Fruit fly (Drosophila melanogaster) whole organism, embryonic: Measurements from ENCODE around the gene CG13601.

Experiments used
- Abd-B ChIP-seq: fragments of 200-800 bp; sonication (Bioruptor generic); optimal IDR thresholded peaks from 2 replicates; lab custom pipeline; 2018; ENCODE audit warnings: missing biosample characterization, mild to moderate bottlenecking, missing genetic modification characterization, moderate library complexity
- Antp ChIP-seq: fragments of 200-800 bp; sonication (Bioruptor generic); optimal IDR thresholded peaks from 3 replicates; lab custom pipeline; 2016; ENCODE audit warnings: missing biosample characterization, missing genetic modification characterization
- Asciz ChIP-seq: fragments of 200-800 bp; sonication (Bioruptor generic); optimal IDR thresholded peaks from 2 replicates; lab custom pipeline; 2017; ENCODE audit warnings: missing biosample characterization, mild to moderate bottlenecking, missing genetic modification characterization, missing genetic modification reagents
- Awh ChIP-seq: fragments of 200-800 bp; sonication (Bioruptor generic); IDR thresholded peaks from 2 replicates; pipeline ENCODE4, ENCODE4 v1.3.6; 2022; ENCODE audit warnings: missing biosample characterization, missing genetic modification characterization
- Bgb ChIP-seq: fragments of 200-800 bp; sonication (Bioruptor generic); IDR thresholded peaks from 2 replicates; pipeline ENCODE4 v1.3.6; 2022; ENCODE audit warnings: missing biosample characterization, missing genetic modification characterization; ENCODE audit not compliant: partially characterized antibody
- Blimp-1 ChIP-seq: fragments of 200-800 bp; sonication (Bioruptor generic); optimal IDR thresholded peaks from 3 replicates; lab custom pipeline; 2018; ENCODE audit warnings: missing biosample characterization, missing genetic modification characterization, mild to moderate bottlenecking, moderate library complexity, missing genetic modification reagents
- CG10147 ChIP-seq: fragments of 200-800 bp; sonication (Bioruptor generic); optimal IDR thresholded peaks from 2 replicates; lab custom pipeline; 2019; ENCODE audit warnings: missing biosample characterization, mild to moderate bottlenecking, missing genetic modification characterization, moderate library complexity
- CG10431 ChIP-seq: fragments of 200-800 bp; sonication (Bioruptor generic); optimal IDR thresholded peaks from 3 replicates; lab custom pipeline; 2018; ENCODE audit warnings: missing biosample characterization, mild to moderate bottlenecking, missing genetic modification characterization
- CG11247 ChIP-seq: fragments of 200-800 bp; sonication (Bioruptor generic); IDR thresholded peaks from 2 replicates; pipeline ENCODE4 v1.3.6; 2022; ENCODE audit warnings: missing biosample characterization, missing genetic modification characterization
- CG11504 ChIP-seq: fragments of 200-800 bp; sonication (Bioruptor generic); optimal IDR thresholded peaks from 3 replicates; lab custom pipeline; 2019; ENCODE audit warnings: missing biosample characterization, mild to moderate bottlenecking, missing genetic modification characterization, moderate library complexity
- CG11696 ChIP-seq: fragments of 200-800 bp; sonication (Bioruptor generic); IDR thresholded peaks from 2 replicates; pipeline ENCODE4 v1.3.6; 2022; ENCODE audit warnings: missing biosample characterization, missing genetic modification characterization
- CG12071 ChIP-seq: fragments of 200-800 bp; sonication (Bioruptor generic); optimal IDR thresholded peaks from 3 replicates; lab custom pipeline; 2018; ENCODE audit warnings: missing biosample characterization, mild to moderate bottlenecking, missing genetic modification characterization
- CG12104 ChIP-seq: fragments of 200-800 bp; sonication (Bioruptor generic); optimal IDR thresholded peaks from 3 replicates; lab custom pipeline; 2016; ENCODE audit warnings: missing biosample characterization, missing genetic modification characterization
- CG12219 ChIP-seq: fragments of 200-800 bp; sonication (Bioruptor generic); optimal IDR thresholded peaks from 3 replicates; lab custom pipeline; 2018; ENCODE audit warnings: missing biosample characterization, mild to moderate bottlenecking, missing genetic modification characterization
- CG17385 ChIP-seq: fragments of 200-800 bp; sonication (Bioruptor generic); optimal IDR thresholded peaks from 3 replicates; lab custom pipeline; 2018; ENCODE audit warnings: missing biosample characterization, mild to moderate bottlenecking, missing genetic modification characterization
- CG18476 ChIP-seq: fragments of 200-800 bp; sonication (Bioruptor generic); optimal IDR thresholded peaks from 2 replicates; lab custom pipeline; 2016; ENCODE audit warnings: missing biosample characterization, mild to moderate bottlenecking, missing genetic modification characterization
- CG31224 ChIP-seq: fragments of 200-800 bp; sonication (Bioruptor generic); IDR thresholded peaks from 2 replicates; pipeline ENCODE4 v1.3.6; 2022; ENCODE audit warnings: missing biosample characterization, missing genetic modification characterization
- CG3838 ChIP-seq: fragments of 200-800 bp; sonication (Bioruptor generic); optimal IDR thresholded peaks from 3 replicates; lab custom pipeline; 2016; ENCODE audit warnings: missing biosample characterization, missing genetic modification characterization
- CG3847 ChIP-seq: fragments of 200-800 bp; sonication (Bioruptor generic); IDR thresholded peaks from 2 replicates; pipeline ENCODE4 v1.3.6; 2022; ENCODE audit warnings: missing biosample characterization, missing genetic modification characterization
- CG4707 ChIP-seq: fragments of 200-800 bp; sonication (Bioruptor generic); optimal IDR thresholded peaks from 2 replicates; lab custom pipeline; 2018; ENCODE audit warnings: missing biosample characterization, mild to moderate bottlenecking, missing genetic modification characterization, moderate library complexity
- CG8924 ChIP-seq: fragments of 200-800 bp; optimal IDR thresholded peaks from 3 replicates; lab custom pipeline; 2019; ENCODE audit warnings: missing biosample characterization, mild to moderate bottlenecking, missing genetic modification characterization, moderate library complexity
- CG9932 ChIP-seq: fragments of 200-800 bp; sonication (Bioruptor generic); IDR thresholded peaks from 2 replicates; pipeline ENCODE4 v1.3.6; 2022; ENCODE audit warnings: missing biosample characterization, missing genetic modification characterization
- CHES-1-like ChIP-seq: fragments of 200-800 bp; sonication (Bioruptor generic); optimal IDR thresholded peaks from 2 replicates; lab custom pipeline; 2016; ENCODE audit warnings: missing biosample characterization, missing genetic modification characterization
- Dad ChIP-seq: fragments of 200-800 bp; sonication (Bioruptor generic); optimal IDR thresholded peaks from 3 replicates; lab custom pipeline; 2016; ENCODE audit warnings: missing biosample characterization, missing genetic modification characterization
- Ets97D ChIP-seq: fragments of 200-800 bp; sonication (Bioruptor generic); optimal IDR thresholded peaks from 3 replicates; lab custom pipeline; 2016; ENCODE audit warnings: missing biosample characterization, missing genetic modification characterization
- H2.0 ChIP-seq: fragments of 200-800 bp; sonication (Bioruptor generic); IDR thresholded peaks from 2 replicates; pipeline ENCODE4 v1.3.6; 2022; ENCODE audit warnings: missing biosample characterization, missing genetic modification characterization
- HLH3B ChIP-seq: fragments of 200-800 bp; sonication (Bioruptor generic); IDR thresholded peaks from 2 replicates; pipeline ENCODE4 v1.3.6; 2022; ENCODE audit warnings: missing biosample characterization, missing genetic modification characterization
- Kr ChIP-seq: fragments of 200-800 bp; sonication (Bioruptor generic); optimal IDR thresholded peaks from 2 replicates; lab custom pipeline; 2017; ENCODE audit warnings: missing biosample characterization, mild to moderate bottlenecking, missing genetic modification characterization
- NC2α ChIP-seq: fragments of 200-800 bp; sonication (Bioruptor generic); optimal IDR thresholded peaks from 2 replicates; lab custom pipeline; 2016; ENCODE audit warnings: missing biosample characterization, missing genetic modification characterization
- NC2β ChIP-seq: fragments of 200-800 bp; sonication (Bioruptor generic); optimal IDR thresholded peaks from 2 replicates; lab custom pipeline; 2016; ENCODE audit warnings: missing biosample characterization, missing genetic modification characterization
- NK7.1 ChIP-seq: fragments of 200-800 bp; sonication (Bioruptor generic); optimal IDR thresholded peaks from 3 replicates; lab custom pipeline; 2016; ENCODE audit warnings: missing biosample characterization, missing genetic modification characterization
- Neu2 ChIP-seq: fragments of 200-800 bp; sonication (Bioruptor generic); optimal IDR thresholded peaks from 3 replicates; lab custom pipeline; 2016; ENCODE audit warnings: missing biosample characterization, missing genetic modification characterization, borderline replicate concordance
- Pdp1 ChIP-seq, 2 experiments: fragments of 200-800 bp; sonication (Bioruptor generic); optimal IDR thresholded peaks; 3 replicates each; lab custom pipeline; 2016; ENCODE audit warnings: missing biosample characterization in 2 of 2, missing genetic modification characterization in 2 of 2, mild to moderate bottlenecking in 1 of 2, moderate library complexity in 1 of 2
- Rx ChIP-seq: fragments of 200-800 bp; sonication (Bioruptor generic); IDR thresholded peaks from 2 replicates; pipeline ENCODE4 v1.3.6; 2022; ENCODE audit warnings: missing biosample characterization, missing genetic modification characterization
- Xbp1 ChIP-seq: fragments of 200-800 bp; sonication (Bioruptor generic); optimal IDR thresholded peaks from 3 replicates; lab custom pipeline; 2016; ENCODE audit warnings: missing biosample characterization, mild to moderate bottlenecking, missing genetic modification characterization
- YL-1 ChIP-seq: fragments of 200-800 bp; sonication (Bioruptor generic); optimal IDR thresholded peaks from 3 replicates; lab custom pipeline; 2017; ENCODE audit warnings: missing biosample characterization, mild to moderate bottlenecking, missing genetic modification characterization
- abd-A ChIP-seq: fragments of 200-800 bp; sonication (Bioruptor generic); optimal IDR thresholded peaks from 3 replicates; lab custom pipeline; 2019; ENCODE audit warnings: missing biosample characterization, mild to moderate bottlenecking, missing genetic modification characterization, moderate library complexity
- ara ChIP-seq: fragments of 200-800 bp; sonication (Bioruptor generic); IDR thresholded peaks from 2 replicates; pipeline ENCODE4 v1.3.6; 2022; ENCODE audit warnings: missing biosample characterization, missing genetic modification characterization
- bsh ChIP-seq, 2 experiments: fragments of 200-800 bp; sonication (Bioruptor generic); optimal IDR thresholded peaks; 2 replicates each; lab custom pipeline; 2017 to 2018; ENCODE audit warnings: mild to moderate bottlenecking in 2 of 2, missing biosample characterization in 2 of 2, missing genetic modification characterization in 2 of 2, moderate library complexity in 1 of 2
- chif ChIP-seq, 2 experiments: fragments of 200-800 bp; sonication (Bioruptor generic); optimal IDR thresholded peaks; 3 replicates each; lab custom pipeline; 2016; ENCODE audit warnings: missing biosample characterization in 2 of 2, missing genetic modification characterization in 2 of 2
- disco-r ChIP-seq: fragments of 200-800 bp; sonication (Bioruptor generic); optimal IDR thresholded peaks from 2 replicates; lab custom pipeline; 2016; ENCODE audit warnings: missing biosample characterization, missing genetic modification characterization
- dmrt11E ChIP-seq: fragments of 200-800 bp; sonication (Bioruptor generic); optimal IDR thresholded peaks from 3 replicates; lab custom pipeline; 2018; ENCODE audit warnings: missing biosample characterization, mild to moderate bottlenecking, missing genetic modification characterization, moderate library complexity
- ftz-f1 ChIP-seq: fragments of 200-800 bp; sonication (Bioruptor generic); optimal IDR thresholded peaks from 2 replicates; lab custom pipeline; 2016; ENCODE audit warnings: missing biosample characterization, missing genetic modification characterization
- ham ChIP-seq: fragments of 200-800 bp; sonication (Bioruptor generic); IDR thresholded peaks from 2 replicates; pipeline ENCODE4 v1.3.6; 2022; ENCODE audit warnings: missing biosample characterization, missing genetic modification characterization
- klu ChIP-seq: fragments of 200-800 bp; sonication (Bioruptor generic); IDR thresholded peaks from 2 replicates; pipeline ENCODE4 v1.3.6; 2022; ENCODE audit warnings: missing biosample characterization, missing genetic modification characterization
- p53 ChIP-seq: fragments of 200-800 bp; sonication (Bioruptor generic); optimal IDR thresholded peaks from 2 replicates; lab custom pipeline; 2016; ENCODE audit warnings: missing biosample characterization, missing genetic modification characterization
- pb ChIP-seq: fragments of 200-800 bp; sonication (Bioruptor generic); optimal IDR thresholded peaks from 3 replicates; lab custom pipeline; 2016; ENCODE audit warnings: missing biosample characterization, missing genetic modification characterization
- scrt ChIP-seq: fragments of 200-800 bp; sonication (Bioruptor generic); optimal IDR thresholded peaks from 2 replicates; lab custom pipeline; 2018; ENCODE audit warnings: missing biosample characterization, mild to moderate bottlenecking, missing genetic modification characterization, moderate library complexity
- so ChIP-seq: fragments of 200-800 bp; sonication (Bioruptor generic); IDR thresholded peaks from 3 replicates; pipeline ENCODE4 v1.3.6; 2022; ENCODE audit warnings: missing biosample characterization, missing genetic modification characterization
- stwl ChIP-seq: fragments of 200-800 bp; sonication (Bioruptor generic); optimal IDR thresholded peaks from 3 replicates; lab custom pipeline; 2018; ENCODE audit warnings: missing biosample characterization, mild to moderate bottlenecking, missing genetic modification characterization, moderate library complexity
- tll ChIP-seq, 2 experiments: fragments of 200-800 bp in 1 of 2; fragments of >200 bp in 1 of 2; sonication (Bioruptor generic) in 1 of 2; optimal IDR thresholded peaks; 2 replicates each; lab custom pipeline; 2017 to 2019; ENCODE audit warnings: missing biosample characterization in 2 of 2, missing genetic modification characterization in 2 of 2, mild to moderate bottlenecking in 1 of 2, moderate library complexity in 1 of 2
- yki ChIP-seq: fragments of >200 bp; optimal IDR thresholded peaks from 3 replicates; lab custom pipeline; 2018

CG13601 gene

DNA sequence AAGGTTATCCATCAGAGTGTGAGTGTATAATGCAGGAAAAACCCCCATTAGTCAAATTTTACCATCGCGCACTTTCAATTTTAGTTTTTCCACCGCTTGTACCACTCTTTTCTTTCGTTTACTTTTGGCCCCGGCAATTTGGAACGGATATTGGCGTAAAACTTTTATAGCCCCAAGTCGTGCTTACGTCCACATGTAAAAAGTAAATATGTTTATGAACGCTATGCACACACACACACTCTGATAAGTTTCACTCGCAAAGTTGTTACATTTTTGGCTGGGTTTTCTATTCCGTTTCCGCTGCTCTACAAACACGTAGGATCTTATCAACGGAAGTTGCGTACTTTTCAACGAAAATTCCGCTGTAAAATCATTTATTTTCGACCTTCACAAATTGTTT is 50.7 kb downstream of the CG13601 start (continued):
- TF ChIP-seq CG10147 (GFP tag; lab: Kevin White, UChicago) (no peak), NC2α (GFP tag; lab: Kevin White, UChicago) (no peak), Xbp1 (GFP tag; lab: Kevin White, UChicago) (no peak), pb (GFP tag; lab: Kevin White, UChicago) (no peak), klu (no peak), CG8924 (tag; lab: Kevin White, UChicago) (no peak), ham (GFP tag; lab: Robert Waterston, UW) (no peak), CG11247 (GFP tag; lab: Robert Waterston, UW) (no peak), dmrt11E (tag; lab: Kevin White, UChicago) (no peak), Rx (GFP tag; lab: Robert Waterston, UW) (no peak), scrt (GFP tag; lab: Kevin White, UChicago) (no peak), bsh (GFP tag; optimal IDR thresholded peaks at IDR 0.05; lab: Kevin White, UChicago) (no peak), CG31224 (GFP tag; lab: Robert Waterston, UW) (no peak), CHES-1-like (GFP tag; lab: Kevin White, UChicago) (no peak), disco-r (no peak), CG12071 (GFP tag; lab: Kevin White, UChicago) (no peak), so (GFP tag; lab: Robert Waterston, UW) (0 out of 3 replicates have a peak, but pooled peaks have one; percentile 28), ara (no peak), Bgb (GFP tag; lab: Robert Waterston, UW) (no peak), CG9932 (GFP tag; lab: Robert Waterston, UW) (no peak), Pdp1 (GFP tag; optimal IDR thresholded peaks at IDR 0.05; lab: Kevin White, UChicago) (peak in 1 of 2 experiments; percentile 3), ftz-f1 (GFP tag; lab: Kevin White, UChicago) (no peak), Ets97D (GFP tag; lab: Kevin White, UChicago) (no peak), CG17385 (no peak), CG12219 (no peak), YL-1 (GFP tag; lab: Kevin White, UChicago) (no peak), yki (lab: Kevin White, UChicago) (no peak), HLH3B (GFP tag; lab: Robert Waterston, UW) (0 out of 2 replicates have a peak, but pooled peaks have one; percentile 8), NK7.1 (GFP tag; lab: Kevin White, UChicago) (no peak), CG4707 (GFP tag; lab: Kevin White, UChicago) (peak; percentile 14), Kr (GFP tag; lab: Kevin White, UChicago) (no peak), Awh (GFP tag; lab: Robert Waterston, UW) (no peak), Dad (GFP tag; lab: Kevin White, UChicago) (no peak), CG11696 (GFP tag; lab: Robert Waterston, UW) (peak; percentile 26; the same call in 1 of the 2 replicates), Abd-B (GFP tag; lab: Kevin White, UChicago) (no peak), CG3838 (GFP tag; lab: Kevin White, UChicago) (no peak), Asciz (GFP tag; lab: Kevin White, UChicago) (peak; percentile 19), CG12104 (no peak), Blimp-1 (GFP tag; lab: Kevin White, UChicago) (no peak), H2.0 (GFP tag; lab: Robert Waterston, UW) (no peak), stwl (tag; lab: Kevin White, UChicago) (no peak), p53 (GFP tag; lab: Kevin White, UChicago) (no peak), chif (GFP tag; optimal IDR thresholded peaks at IDR 0.05; lab: Kevin White, UChicago) (no peak), tll (GFP tag; optimal IDR thresholded peaks at IDR 0.05; lab: Kevin White, UChicago) (no peak), abd-A (tag; lab: Kevin White, UChicago) (no peak), Antp (GFP tag; lab: Kevin White, UChicago) (no peak), CG11504 (tag; lab: Kevin White, UChicago) (no peak), CG3847 (GFP tag; lab: Robert Waterston, UW) (no peak), NC2β (GFP tag; lab: Kevin White, UChicago) (no peak), CG10431 (GFP tag; lab: Kevin White, UChicago) (no peak), CG18476 (no peak), Neu2 (no peak)
